Worm (Caenorhabditis elegans) whole organism, L4 larva: Measurements from ENCODE around the gene rom-2.
A peak's percentile ranks its signal among the peaks of the same experiment; 100 is the strongest.

ENCODE experiments used
- F26F4.8 ChIP-seq: fragments of 200-800 bp; sonication (Bioruptor generic); conservative IDR thresholded peaks from 2 replicates; pipeline ENCODE4 v1.3.6; 2022; ENCODE audit warnings: missing genetic modification characterization, missing compliant biosample characterization
- T20F7.1 ChIP-seq: fragments of 200-800 bp; sonication (Bioruptor generic); optimal IDR thresholded peaks from 2 replicates; lab custom pipeline; 2018; ENCODE audit warnings: mild to moderate bottlenecking, missing genetic modification characterization, missing compliant biosample characterization
- T26A8.4 ChIP-seq: fragments of 200-800 bp; sonication (Bioruptor generic); IDR thresholded peaks from 2 replicates; pipeline ENCODE4 v1.3.6; 2022; ENCODE audit warnings: missing genetic modification characterization, missing compliant biosample characterization
- Y48G9A.11 ChIP-seq: fragments of 200-800 bp; sonication (Bioruptor generic); IDR thresholded peaks from 2 replicates; pipeline ENCODE4 v1.3.6; 2022; ENCODE audit warnings: missing genetic modification reagents, missing genetic modification characterization, missing compliant biosample characterization
- Y75B8A.6 ChIP-seq: fragments of 200-800 bp; sonication (Bioruptor generic); IDR thresholded peaks from 2 replicates; pipeline ENCODE4 v1.3.6; 2022; ENCODE audit warnings: missing genetic modification reagents, missing genetic modification characterization, missing compliant biosample characterization
- ZK337.2 ChIP-seq: fragments of 200-800 bp; sonication (Bioruptor generic); IDR thresholded peaks from 2 replicates; pipeline ENCODE4 v1.3.6; 2022; ENCODE audit warnings: missing genetic modification reagents, missing genetic modification characterization, missing compliant biosample characterization
- aha-1 ChIP-seq: fragments of 150-350 bp; peaks from one replicate; lab custom pipeline; 2014; ENCODE audit warnings: missing biosample characterization, missing genetic modification characterization
- aly-2 ChIP-seq: sonication (generic microtip); optimal IDR thresholded peaks from 2 replicates; lab custom pipeline; 2018; ENCODE audit warnings: missing biosample characterization, missing genetic modification characterization
- ama-1 ChIP-seq: fragments of 150-350 bp; optimal IDR thresholded peaks from 2 replicates; lab custom pipeline; 2014; ENCODE audit warnings: inconsistent platforms, mixed read lengths
- arid-1 ChIP-seq: fragments of 200-800 bp; sonication (Bioruptor generic); conservative IDR thresholded peaks from 2 replicates; pipeline ENCODE4 v1.3.6; 2022; ENCODE audit warnings: missing genetic modification reagents, missing genetic modification characterization, missing compliant biosample characterization
- ceh-20 ChIP-seq: fragments of 200-800 bp; sonication (Bioruptor generic); IDR thresholded peaks from 2 replicates; pipeline ENCODE4 v1.3.6; 2022; ENCODE audit warnings: missing genetic modification reagents, missing genetic modification characterization, missing compliant biosample characterization
- ceh-28 ChIP-seq: fragments of 150-350 bp; optimal IDR thresholded peaks from 2 replicates; lab custom pipeline; 2014; ENCODE audit warnings: missing biosample characterization, missing genetic modification reagents, missing genetic modification characterization
- ctbp-1 ChIP-seq: fragments of 200-800 bp; sonication (Bioruptor generic); IDR thresholded peaks from 2 replicates; pipeline ENCODE4 v1.3.6; 2022; ENCODE audit warnings: missing genetic modification reagents, missing genetic modification characterization, missing compliant biosample characterization
- daf-16 ChIP-seq, 3 experiments: sonication (generic microtip); optimal IDR thresholded peaks; 2 replicates each; lab custom pipeline; 2016 to 2017; ENCODE audit warnings: missing genetic modification characterization in 3 of 3, missing genetic modification reagents in 3 of 3, mild to moderate bottlenecking in 2 of 3, missing compliant biosample characterization in 2 of 3, missing biosample characterization in 1 of 3, moderate library complexity in 1 of 3
- dmd-6 ChIP-seq: fragments of 200-800 bp; sonication (Bioruptor generic); IDR thresholded peaks from 2 replicates; pipeline ENCODE4 v1.3.6; 2022; ENCODE audit warnings: missing genetic modification reagents, missing genetic modification characterization, missing compliant biosample characterization
- dmd-8 ChIP-seq: fragments of 200-800 bp; sonication (Bioruptor generic); IDR thresholded peaks from 2 replicates; pipeline ENCODE4 v1.3.6; 2022; ENCODE audit warnings: missing genetic modification characterization, missing compliant biosample characterization
- dpl-1 ChIP-seq: fragments of 150-350 bp; optimal IDR thresholded peaks from 2 replicates; lab custom pipeline; 2014; ENCODE audit warnings: missing biosample characterization, missing genetic modification reagents, missing genetic modification characterization
- dve-1 ChIP-seq: sonication (generic microtip); optimal IDR thresholded peaks from 2 replicates; lab custom pipeline; 2017; ENCODE audit warnings: antibody characterized with exemption, mild to moderate bottlenecking, missing genetic modification characterization, missing compliant biosample characterization; ENCODE audit not compliant: insufficient read depth
- egl-43 ChIP-seq: fragments of 200-800 bp; sonication (Bioruptor generic); IDR thresholded peaks from 2 replicates; pipeline ENCODE4 v1.3.6; 2022; ENCODE audit warnings: missing genetic modification reagents, missing genetic modification characterization, missing compliant biosample characterization
- hif-1 ChIP-seq, 2 experiments: sonication (generic microtip); optimal IDR thresholded peaks; 2 replicates each; lab custom pipeline; 2016 to 2017; ENCODE audit warnings: missing compliant biosample characterization in 2 of 2, missing genetic modification characterization in 2 of 2, missing genetic modification reagents in 2 of 2, missing genotype in 2 of 2, mild to moderate bottlenecking in 1 of 2
- hlh-30 ChIP-seq: sonication (generic microtip); optimal IDR thresholded peaks from 2 replicates; lab custom pipeline; 2017; ENCODE audit warnings: antibody characterized with exemption, mild to moderate bottlenecking, missing genetic modification characterization, missing compliant biosample characterization; ENCODE audit not compliant: insufficient read depth
- lim-7 ChIP-seq: fragments of 200-800 bp; sonication (Bioruptor generic); IDR thresholded peaks from 2 replicates; pipeline ENCODE4 v1.3.6; 2022; ENCODE audit warnings: missing genetic modification characterization, missing compliant biosample characterization
- lin-1 ChIP-seq: fragments of 200-800 bp; sonication (Bioruptor generic); IDR thresholded peaks from 2 replicates; pipeline ENCODE4 v1.3.6; 2022; ENCODE audit warnings: missing genetic modification reagents, missing genetic modification characterization, missing compliant biosample characterization
- lin-13 ChIP-seq: fragments of 150-350 bp; optimal IDR thresholded peaks from 2 replicates; lab custom pipeline; 2014; ENCODE audit warnings: missing biosample characterization, missing genetic modification reagents, missing genetic modification characterization
- lin-29 ChIP-seq: fragments of 200-800 bp; sonication (Bioruptor generic); IDR thresholded peaks from 2 replicates; pipeline ENCODE4 v1.3.6; 2022; ENCODE audit warnings: missing genetic modification reagents, missing genetic modification characterization, missing compliant biosample characterization
- lin-38 ChIP-seq: fragments of 200-800 bp; sonication (Bioruptor generic); IDR thresholded peaks from 2 replicates; pipeline ENCODE4 v1.3.6; 2022; ENCODE audit warnings: missing genetic modification reagents, missing genetic modification characterization, missing compliant biosample characterization
- lsy-2 ChIP-seq, 2 experiments: fragments of 150-350 bp in 1 of 2; sonication (generic microtip) in 1 of 2; optimal IDR thresholded peaks; 2 replicates each; lab custom pipeline; 2014 to 2017; ENCODE audit warnings: missing biosample characterization in 2 of 2, missing genetic modification characterization in 2 of 2
- mdl-1 ChIP-seq, 2 experiments: fragments of 150-350 bp in 1 of 2; sonication (generic microtip) in 1 of 2; optimal IDR thresholded peaks; 2 replicates each; lab custom pipeline; 2014 to 2017; ENCODE audit warnings: missing biosample characterization in 2 of 2, missing genetic modification characterization in 2 of 2
- mep-1 ChIP-seq: fragments of 150-350 bp; sonication (generic microtip); optimal IDR thresholded peaks from 3 replicates; lab custom pipeline; 2014; ENCODE audit warnings: missing biosample characterization, missing genetic modification characterization
- mes-2 ChIP-seq: sonication (generic microtip); optimal IDR thresholded peaks from 2 replicates; lab custom pipeline; 2016; ENCODE audit warnings: missing genotype, mild to moderate bottlenecking, missing genetic modification characterization, missing compliant biosample characterization; ENCODE audit not compliant: poor library complexity, severe bottlenecking
- mxl-3 ChIP-seq: fragments of 200-800 bp; sonication (Bioruptor generic); optimal IDR thresholded peaks from 2 replicates; lab custom pipeline; 2018; ENCODE audit warnings: mild to moderate bottlenecking, missing genetic modification characterization, missing compliant biosample characterization
- nhr-102 ChIP-seq: sonication (generic microtip); optimal IDR thresholded peaks from 2 replicates; lab custom pipeline; 2016; ENCODE audit warnings: mild to moderate bottlenecking, missing genetic modification characterization, moderate library complexity, missing compliant biosample characterization
- nhr-11 ChIP-seq: fragments of 150-350 bp; optimal IDR thresholded peaks from 2 replicates; lab custom pipeline; 2014; ENCODE audit warnings: missing biosample characterization, missing genetic modification characterization
- nhr-25 ChIP-seq: sonication (generic microtip); optimal IDR thresholded peaks from 2 replicates; lab custom pipeline; 2017; ENCODE audit warnings: missing genetic modification characterization, mild to moderate bottlenecking, missing compliant biosample characterization, antibody characterized with exemption, moderate library complexity, borderline replicate concordance; ENCODE audit not compliant: insufficient read depth
- nhr-28 ChIP-seq: fragments of 150-350 bp; optimal IDR thresholded peaks from 2 replicates; lab custom pipeline; 2014; ENCODE audit warnings: missing biosample characterization, missing genetic modification characterization
- nhr-48 ChIP-seq: sonication (generic microtip); optimal IDR thresholded peaks from 2 replicates; lab custom pipeline; 2016; ENCODE audit warnings: mild to moderate bottlenecking, missing genetic modification characterization, missing compliant biosample characterization
- nhr-6 ChIP-seq: fragments of 150-350 bp; optimal IDR thresholded peaks from 2 replicates; lab custom pipeline; 2014; ENCODE audit warnings: missing biosample characterization, missing genetic modification characterization
- nhr-77 ChIP-seq: fragments of 150-350 bp; optimal IDR thresholded peaks from 2 replicates; lab custom pipeline; 2014; ENCODE audit warnings: missing biosample characterization, missing genetic modification characterization
- php-3 ChIP-seq: fragments of 200-800 bp; sonication (Bioruptor generic); IDR thresholded peaks from 2 replicates; pipeline ENCODE4 v1.3.6; 2022; ENCODE audit warnings: missing genetic modification reagents, missing genetic modification characterization, missing compliant biosample characterization
- rbr-2 ChIP-seq: sonication (generic microtip); optimal IDR thresholded peaks from 2 replicates; lab custom pipeline; 2016; ENCODE audit warnings: missing genotype, missing genetic modification characterization, missing compliant biosample characterization
- sdz-12 ChIP-seq: fragments of 200-800 bp; sonication (Bioruptor generic); optimal IDR thresholded peaks from 2 replicates; lab custom pipeline; 2018; ENCODE audit warnings: mild to moderate bottlenecking, missing genetic modification characterization, missing compliant biosample characterization
- snpc-1.2 ChIP-seq: fragments of 200-800 bp; sonication (Bioruptor generic); IDR thresholded peaks from 2 replicates; pipeline ENCODE4 v1.3.6; 2022; ENCODE audit warnings: missing genetic modification reagents, missing genetic modification characterization, missing compliant biosample characterization
- spr-1 ChIP-seq: sonication (generic microtip); optimal IDR thresholded peaks from 2 replicates; lab custom pipeline; 2016; ENCODE audit warnings: mild to moderate bottlenecking, missing genetic modification characterization, missing compliant biosample characterization
- tag-97 ChIP-seq: fragments of 200-800 bp; sonication (Bioruptor generic); IDR thresholded peaks from 2 replicates; pipeline ENCODE4 v1.3.6; 2022; ENCODE audit warnings: missing genetic modification characterization, missing compliant biosample characterization
- unc-130 ChIP-seq: sonication (generic microtip); optimal IDR thresholded peaks from 2 replicates; lab custom pipeline; 2016; ENCODE audit warnings: missing genetic modification reagents, missing genetic modification characterization, missing compliant biosample characterization
- unc-39 ChIP-seq: sonication (generic microtip); optimal IDR thresholded peaks from 2 replicates; lab custom pipeline; 2017; ENCODE audit warnings: missing biosample characterization, missing genetic modification characterization
- zag-1 ChIP-seq: fragments of 150-350 bp; optimal IDR thresholded peaks from 2 replicates; lab custom pipeline; 2014; ENCODE audit warnings: missing biosample characterization, missing genetic modification characterization
- ztf-7 ChIP-seq: fragments of 150-350 bp; optimal IDR thresholded peaks from 2 replicates; lab custom pipeline; 2014; ENCODE audit warnings: missing biosample characterization, missing genetic modification characterization

The rom-2 gene

DNA sequence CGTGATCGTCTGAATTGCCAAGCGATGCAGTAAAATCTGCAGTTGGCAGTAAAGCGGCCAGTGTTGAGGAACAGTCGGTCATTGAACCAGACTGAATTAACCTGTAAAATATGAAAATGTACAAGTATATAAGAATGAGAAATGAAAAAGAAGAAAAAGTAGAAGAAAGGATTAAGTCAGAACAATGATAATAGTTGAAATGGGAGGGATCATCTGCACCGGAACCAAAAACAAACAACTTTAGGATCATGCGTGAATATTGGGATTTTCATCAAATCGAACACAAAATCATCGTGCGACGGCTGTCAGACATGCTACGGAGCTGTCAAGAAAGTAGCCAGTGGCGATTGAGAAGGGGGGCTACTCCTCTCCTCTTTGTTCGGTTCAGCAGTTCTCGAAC lies 41.6 kb upstream of the rom-2 start, which contains the start of gene gei-13:
TSS of gene gei-13 (minus strand) at position 101 of the 400 bp plus-strand sequence.
- no peak for TF ChIP-seq nhr-48 (tag; lab: Kevin White, UChicago)
- TF ChIP-seq ceh-20 (GFP tag; lab: Robert Waterston, UW): no peak
- no peak for TF ChIP-seq nhr-11 (tag; lab: Kevin White, UChicago)
- TF ChIP-seq nhr-77: no peak
- TF ChIP-seq dmd-8 (GFP tag; lab: Robert Waterston, UW): no peak
- no peak for TF ChIP-seq sdz-12
- TF ChIP-seq unc-39 (tag; lab: Kevin White, UChicago): no peak
- no peak for TF ChIP-seq ctbp-1 (GFP tag; lab: Robert Waterston, UW)
- no peak for TF ChIP-seq mdl-1 (tag; optimal IDR thresholded peaks at IDR 0.05; lab: Kevin White, UChicago)
- no peak for TF ChIP-seq daf-16 (GFP tag; optimal IDR thresholded peaks at IDR 0.05; lab: Kevin White, UChicago)
- TF ChIP-seq daf-16 (tag; optimal IDR thresholded peaks at IDR 0.05; lab: Kevin White, UChicago): no peak
- TF ChIP-seq php-3: no peak
- no peak for TF ChIP-seq snpc-1.2 (GFP tag; lab: Robert Waterston, UW)
- no peak for TF ChIP-seq Y75B8A.6 (GFP tag; lab: Robert Waterston, UW)
- no peak for TF ChIP-seq egl-43
- TF ChIP-seq arid-1 (GFP tag; lab: Robert Waterston, UW): no peak

- peak; percentile 15 for TF ChIP-seq spr-1
- no peak for TF ChIP-seq daf-16 (GFP tag; optimal IDR thresholded peaks at IDR 0.05; lab: Kevin White, UChicago)
- peak; percentile 62 for TF ChIP-seq daf-16 (tag; optimal IDR thresholded peaks at IDR 0.05; lab: Kevin White, UChicago)
- TF ChIP-seq nhr-6 (tag; lab: Kevin White, UChicago): peak; percentile 96
- TF ChIP-seq ztf-7: no peak
- TF ChIP-seq hif-1 (tag; optimal IDR thresholded peaks at IDR 0.05; lab: Kevin White, UChicago): peak in 1 of 2 experiments; percentile 52
- no peak for TF ChIP-seq lin-1 (GFP tag; lab: Robert Waterston, UW)
- TF ChIP-seq lsy-2 (tag; optimal IDR thresholded peaks at IDR 0.05; lab: Kevin White, UChicago): peak in 1 of 2 experiments; percentile 92
- no peak for TF ChIP-seq lim-7
- peak; percentile 92 for TF ChIP-seq aha-1 (tag; lab: Kevin White, UChicago)
- TF ChIP-seq T20F7.1 (GFP tag; lab: Kevin White, UChicago): peak; percentile 65
- TF ChIP-seq ceh-28 (tag; lab: Kevin White, UChicago): peak; percentile 29
- peak; percentile 98 for TF ChIP-seq dpl-1 (GFP tag; lab: Kevin White, UChicago)
- TF ChIP-seq mes-2 (tag; lab: Kevin White, UChicago): peak; percentile 67
- peak; percentile 51 for TF ChIP-seq mxl-3 (GFP tag; lab: Kevin White, UChicago)
- peak; percentile 98 for TF ChIP-seq hlh-30
- TF ChIP-seq aly-2: no peak
- TF ChIP-seq rbr-2 (tag; lab: Kevin White, UChicago): peak; percentile 52
- TF ChIP-seq ZK337.2 (GFP tag; lab: Robert Waterston, UW): no peak
- TF ChIP-seq zag-1 (tag; lab: Kevin White, UChicago): no peak
- peak in 1 of 2 experiments; percentile 90 for TF ChIP-seq mdl-1 (tag; optimal IDR thresholded peaks at IDR 0.05; lab: Kevin White, UChicago)
- TF ChIP-seq mep-1: peak; percentile 85
- TF ChIP-seq lin-13 (GFP tag; lab: Kevin White, UChicago): peak; percentile 64
- TF ChIP-seq unc-130 (GFP tag; lab: Kevin White, UChicago): peak; percentile 50
- peak; percentile 76 for TF ChIP-seq dve-1 (tag; lab: Kevin White, UChicago)
- no peak for TF ChIP-seq Y48G9A.11 (GFP tag; lab: Robert Waterston, UW)
- peak; percentile 64 for TF ChIP-seq T26A8.4 (GFP tag; lab: Robert Waterston, UW)
- TF ChIP-seq lin-29 (GFP tag; lab: Robert Waterston, UW): no peak
- TF ChIP-seq F26F4.8 (GFP tag; lab: Robert Waterston, UW): no peak
- TF ChIP-seq nhr-25 (tag; lab: Kevin White, UChicago): peak; percentile 72
- peak; percentile 53 for TF ChIP-seq ama-1 (lab: Kevin White, UChicago)
- peak; percentile 24 for TF ChIP-seq nhr-28 (tag; lab: Kevin White, UChicago)
- TF ChIP-seq dmd-6: peak; percentile 48
- TF ChIP-seq nhr-77: peak; percentile 39
- TF ChIP-seq nhr-11 (tag; lab: Kevin White, UChicago): peak; percentile 32
- TF ChIP-seq nhr-102 (tag; lab: Kevin White, UChicago): peak; percentile 21
- TF ChIP-seq lin-38 (GFP tag; lab: Robert Waterston, UW): peak; percentile 80
- no peak for TF ChIP-seq tag-97
These were observed 35.7 kb upstream of the rom-2 start, which contains the start of gene ubc-7 for ce11 chrIII:9631117-9631655. Gene ubc-7, minus strand, starts transcription at chrIII:9631167.
